Fruit fly (Drosophila melanogaster): ENCODE results near the gene indra.
A peak's percentile ranks its signal among the peaks of the same experiment; 100 is the strongest.

indra gene

dm6 chr3L:1320230-1320930, 21.8 kb downstream of the indra start (continued):
- TF ChIP-seq dac (GFP tag; optimal IDR thresholded peaks at IDR 0.05) (no peak), CG10669 (GFP tag; optimal IDR thresholded peaks at IDR 0.05) (peak; percentile 58), Eip75B (GFP tag; optimal IDR thresholded peaks at IDR 0.05) (peak; percentile 65), Ets96B (tag; optimal IDR thresholded peaks at IDR 0.05) (peak; percentile 60), CG11762 (GFP tag; optimal IDR thresholded peaks at IDR 0.05; ENCODE audit: insufficient read depth) (peak; percentile 31), Gug (GFP tag; IDR thresholded peaks at IDR 0.05) (peak; percentile 28; the same call in 1 of the 2 replicates), CG16779 (tag; optimal IDR thresholded peaks at IDR 0.05) (peak; percentile 10), achi (GFP tag; optimal IDR thresholded peaks at IDR 0.05) (peak; percentile 55), CG7368 (GFP tag; optimal IDR thresholded peaks at IDR 0.05) (no peak), lz (GFP tag; optimal IDR thresholded peaks at IDR 0.05) (peak; percentile 55), Hr38 (GFP tag; optimal IDR thresholded peaks at IDR 0.05) (no peak), fd59A (GFP tag; optimal IDR thresholded peaks at IDR 0.05) (peak; percentile 48), CG6276 (GFP tag; optimal IDR thresholded peaks at IDR 0.05) (peak; percentile 16), CG3919 (GFP tag; optimal IDR thresholded peaks at IDR 0.05) (peak; percentile 69), CG8632 (GFP tag; optimal IDR thresholded peaks at IDR 0.05) (peak; percentile 50), CG15336 (GFP tag; IDR thresholded peaks at IDR 0.05) (peak; percentile 23), CG31627 (GFP tag; optimal IDR thresholded peaks at IDR 0.05) (peak; percentile 39), fkh (GFP tag; optimal IDR thresholded peaks at IDR 0.05) (no peak), esn (GFP tag; optimal IDR thresholded peaks at IDR 0.05) (peak; percentile 51), vri (GFP tag; optimal IDR thresholded peaks at IDR 0.05) (peak; percentile 57), CG8119 (GFP tag; IDR thresholded peaks at IDR 0.05) (peak; percentile 27; the same call in 1 of the 3 replicates), CG11902 (GFP tag; optimal IDR thresholded peaks at IDR 0.05) (peak; percentile 33), CG6163 (GFP tag; IDR thresholded peaks at IDR 0.05) (peak; percentile 35; the same call in 1 of the 3 replicates), eg (GFP tag; IDR thresholded peaks at IDR 0.05) (peak; percentile 26; the same call in 1 of the 3 replicates), CG6808 (GFP tag; optimal IDR thresholded peaks at IDR 0.05) (peak; percentile 5), Eip93F (GFP tag; optimal IDR thresholded peaks at IDR 0.05) (no peak), CG8319 (GFP tag; optimal IDR thresholded peaks at IDR 0.05) (no peak), Blimp-1 (GFP tag; optimal IDR thresholded peaks at IDR 0.05) (no peak), Eip78C (GFP tag) (peak; percentile 90), Sox14 (GFP tag; optimal IDR thresholded peaks at IDR 0.05) (peak; percentile 43), svp (GFP tag) (peak; percentile 87), CG10631 (GFP tag; optimal IDR thresholded peaks at IDR 0.05) (peak; percentile 34), CG6792 (GFP tag; optimal IDR thresholded peaks at IDR 0.05) (peak; percentile 53), Sox15 (GFP tag; optimal IDR thresholded peaks at IDR 0.05) (peak; percentile 31)

- TF ChIP-seq cyc (GFP tag; optimal IDR thresholded peaks at IDR 0.05) = peak; percentile 98
- peak; percentile 95 for TF ChIP-seq Ets21C (GFP tag; optimal IDR thresholded peaks at IDR 0.05)
- peak; percentile 94 for TF ChIP-seq net (GFP tag; optimal IDR thresholded peaks at IDR 0.05)
- TF ChIP-seq CG8119 (GFP tag; IDR thresholded peaks at IDR 0.05) = peak; percentile 96
- peak; percentile 84 for TF ChIP-seq CG1621 (tag; optimal IDR thresholded peaks at IDR 0.05)
- TF ChIP-seq fkh (GFP tag; optimal IDR thresholded peaks at IDR 0.05) = no peak
- peak; percentile 94 for TF ChIP-seq Lpt (GFP tag; optimal IDR thresholded peaks at IDR 0.05)
- peak; percentile 96 for TF ChIP-seq OdsH (GFP tag; optimal IDR thresholded peaks at IDR 0.05)
- TF ChIP-seq CG6854 (GFP tag; optimal IDR thresholded peaks at IDR 0.05) = peak; percentile 98
- peak; percentile 90 for TF ChIP-seq CG8319 (GFP tag; optimal IDR thresholded peaks at IDR 0.05)
- peak; percentile 94 for TF ChIP-seq CG34406 (GFP tag; optimal IDR thresholded peaks at IDR 0.05)
- TF ChIP-seq CG6808 (GFP tag; optimal IDR thresholded peaks at IDR 0.05) = peak; percentile 83
- peak; percentile 83 for TF ChIP-seq CG10669 (GFP tag; optimal IDR thresholded peaks at IDR 0.05)
- TF ChIP-seq Hr39 (GFP tag; optimal IDR thresholded peaks at IDR 0.05) = peak; percentile 98
- TF ChIP-seq Eip78C (GFP tag) = peak; percentile 97
- peak; percentile 97 for TF ChIP-seq acj6 (GFP tag; optimal IDR thresholded peaks at IDR 0.05)
- peak; percentile 82 for TF ChIP-seq CG11294 (GFP tag; IDR thresholded peaks at IDR 0.05)
- TF ChIP-seq Eip75B (GFP tag; optimal IDR thresholded peaks at IDR 0.05) = peak; percentile 96
- peak; percentile 12 for TF ChIP-seq Hr38 (GFP tag; optimal IDR thresholded peaks at IDR 0.05)
- TF ChIP-seq CG4318 (GFP tag; optimal IDR thresholded peaks at IDR 0.05) = peak; percentile 94
- peak; percentile 99 for TF ChIP-seq esn (GFP tag; optimal IDR thresholded peaks at IDR 0.05)
- peak; percentile 91 for TF ChIP-seq CG7368 (GFP tag; optimal IDR thresholded peaks at IDR 0.05)
- TF ChIP-seq eg (GFP tag; IDR thresholded peaks at IDR 0.05) = peak; percentile 92
- TF ChIP-seq CG11762 (GFP tag; optimal IDR thresholded peaks at IDR 0.05; ENCODE audit: insufficient read depth) = peak; percentile 91
- peak; percentile 93 for TF ChIP-seq pdm3 (GFP tag; optimal IDR thresholded peaks at IDR 0.05)
- TF ChIP-seq CG10631 (GFP tag; optimal IDR thresholded peaks at IDR 0.05) = peak; percentile 95
- peak; percentile 97 for TF ChIP-seq topi (GFP tag; optimal IDR thresholded peaks at IDR 0.05)
- TF ChIP-seq CG15336 (GFP tag; IDR thresholded peaks at IDR 0.05) = peak; percentile 96
Observed at dm6 chr3L:1319097-1319725, 23.0 kb downstream of the indra start.

Data from whole organism, prepupa.